Worm (Caenorhabditis elegans) whole organism, L2 larva: ENCODE measurements around the gene F13B6.2.

Experiments
- ama-1 ChIP-seq: fragments of 150-350 bp; optimal IDR thresholded peaks from 2 replicates; lab custom pipeline; 2018; ENCODE audit warnings: inconsistent platforms
- egl-27 ChIP-seq: sonication (generic microtip); optimal IDR thresholded peaks from 3 replicates; lab custom pipeline; 2017; ENCODE audit warnings: missing biosample characterization, missing genetic modification reagents, missing genetic modification characterization
- fos-1 ChIP-seq: fragments of 150-350 bp; optimal IDR thresholded peaks from 2 replicates; lab custom pipeline; 2014; ENCODE audit warnings: missing biosample characterization, missing genetic modification characterization
- nhr-12 ChIP-seq: fragments of 150-350 bp; optimal IDR thresholded peaks from 2 replicates; lab custom pipeline; 2014; ENCODE audit warnings: missing biosample characterization, missing genetic modification characterization
- sma-9 ChIP-seq, 2 experiments: fragments of 150-350 bp in 1 of 2; sonication (generic microtip) in 1 of 2; optimal IDR thresholded peaks; 2 replicates each; lab custom pipeline; 2014 to 2016; ENCODE audit warnings: missing genetic modification characterization in 2 of 2, mild to moderate bottlenecking in 1 of 2, missing biosample characterization in 1 of 2, missing compliant biosample characterization in 1 of 2, missing genetic modification reagents in 1 of 2, moderate library complexity in 1 of 2
- snpc-4 ChIP-seq: fragments of 150-350 bp; optimal IDR thresholded peaks from 2 replicates; lab custom pipeline; 2014; ENCODE audit warnings: missing biosample characterization, missing genetic modification characterization
- unc-55 ChIP-seq: fragments of 150-350 bp; sonication (generic microtip); optimal IDR thresholded peaks from 3 replicates; lab custom pipeline; 2014; ENCODE audit warnings: missing biosample characterization, missing genetic modification reagents, missing genetic modification characterization

- TF ChIP-seq unc-55 (GFP tag; lab: Kevin White, UChicago) (no peak), snpc-4 (tag; lab: Kevin White, UChicago) (no peak), ama-1 (lab: Kevin White, UChicago) (no peak), fos-1 (tag; lab: Kevin White, UChicago) (no peak), egl-27 (tag; lab: Kevin White, UChicago) (no peak), nhr-12 (tag; lab: Kevin White, UChicago) (no peak), sma-9 (GFP tag; optimal IDR thresholded peaks at IDR 0.05; lab: Kevin White, UChicago) (no peak), sma-9 (tag; optimal IDR thresholded peaks at IDR 0.05; lab: Kevin White, UChicago) (no peak)
Measured at ce11 chrIV:7500924-7501323, 40.8 kb upstream of the F13B6.2 start.
